Worm (Caenorhabditis elegans) whole organism, L1 larva: ENCODE measurements around the gene col-166.

ENCODE experiments used
- C04F5.9 ChIP-seq: sonication (generic microtip); optimal IDR thresholded peaks from 2 replicates; lab custom pipeline; 2016; ENCODE audit warnings: missing genetic modification characterization, missing compliant biosample characterization
- C16A3.4 ChIP-seq: fragments of 150-350 bp; optimal IDR thresholded peaks from 2 replicates; lab custom pipeline; 2014; ENCODE audit warnings: missing biosample characterization, missing genetic modification characterization
- F16B12.6 ChIP-seq: fragments of 150-350 bp; optimal IDR thresholded peaks from 2 replicates; lab custom pipeline; 2014; ENCODE audit warnings: missing biosample characterization, missing genetic modification characterization
- Y116A8C.19 ChIP-seq: sonication (generic microtip); optimal IDR thresholded peaks from 2 replicates; lab custom pipeline; 2016; ENCODE audit warnings: missing compliant biosample characterization, missing genetic modification characterization, borderline replicate concordance
- aha-1 ChIP-seq: fragments of 150-350 bp; optimal IDR thresholded peaks from 2 replicates; lab custom pipeline; 2014; ENCODE audit warnings: missing biosample characterization, missing genetic modification characterization
- aly-2 ChIP-seq: fragments of 150-350 bp; optimal IDR thresholded peaks from 2 replicates; lab custom pipeline; 2014; ENCODE audit warnings: missing biosample characterization, missing genetic modification characterization
- ama-1 ChIP-seq: fragments of 150-350 bp; optimal IDR thresholded peaks from 2 replicates; lab custom pipeline; 2014
- blmp-1 ChIP-seq: fragments of 150-350 bp; optimal IDR thresholded peaks from 2 replicates; lab custom pipeline; 2014; ENCODE audit warnings: missing biosample characterization, missing genetic modification characterization
- ceh-8 ChIP-seq: fragments of 200-800 bp; sonication (Bioruptor generic); optimal IDR thresholded peaks from 2 replicates; lab custom pipeline; 2018; ENCODE audit warnings: mild to moderate bottlenecking, missing genetic modification characterization, moderate library complexity, missing compliant biosample characterization
- ceh-82 ChIP-seq, 3 experiments: fragments of 150-350 bp in 1 of 3; sonication (generic microtip) in 2 of 3; optimal IDR thresholded peaks; 2 replicates each; lab custom pipeline; 2014 to 2017; ENCODE audit warnings: missing biosample characterization in 3 of 3, missing genetic modification characterization in 3 of 3
- ceh-88 ChIP-seq: fragments of 200-800 bp; sonication (Bioruptor generic); IDR thresholded peaks from 2 replicates; pipeline ENCODE4 v1.3.6; 2022; ENCODE audit warnings: missing genetic modification characterization, missing compliant biosample characterization
- ces-1 ChIP-seq: fragments of 150-350 bp; optimal IDR thresholded peaks from 2 replicates; lab custom pipeline; 2014; ENCODE audit warnings: missing biosample characterization, missing genetic modification reagents, missing genetic modification characterization
- dpl-1 ChIP-seq, 3 experiments: fragments of 150-350 bp in 2 of 3; sonication (generic microtip) in 1 of 3; optimal IDR thresholded peaks; 2 replicates each; lab custom pipeline; 2014 to 2017; ENCODE audit warnings: missing biosample characterization in 3 of 3, missing genetic modification characterization in 3 of 3, missing genetic modification reagents in 3 of 3
- efl-3 ChIP-seq: fragments of 200-800 bp; sonication (Bioruptor generic); optimal IDR thresholded peaks from 2 replicates; lab custom pipeline; 2018; ENCODE audit warnings: mild to moderate bottlenecking, missing genetic modification characterization, missing compliant biosample characterization
- egl-13 ChIP-seq: sonication (generic microtip); optimal IDR thresholded peaks from 2 replicates; lab custom pipeline; 2016; ENCODE audit warnings: missing genotype, missing genetic modification reagents, missing genetic modification characterization, missing compliant biosample characterization
- egl-27 ChIP-seq, 2 experiments: fragments of 150-350 bp in 1 of 2; sonication (generic microtip); optimal IDR thresholded peaks; 3 replicates each; lab custom pipeline; 2017 to 2018; ENCODE audit warnings: missing biosample characterization in 2 of 2, missing genetic modification characterization in 2 of 2, missing genetic modification reagents in 2 of 2
- elt-2 ChIP-seq: sonication (generic microtip); optimal IDR thresholded peaks from 2 replicates; lab custom pipeline; 2016; ENCODE audit warnings: missing genetic modification characterization, mild to moderate bottlenecking, inconsistent platforms, missing compliant biosample characterization, missing genetic modification reagents
- elt-3 ChIP-seq, 6 experiments: fragments of 150-350 bp in 1 of 6; sonication (generic microtip); optimal IDR thresholded peaks; 2 replicates each; lab custom pipeline; 2017 to 2018; ENCODE audit warnings: missing biosample characterization in 6 of 6, missing genetic modification characterization in 6 of 6, inconsistent platforms in 1 of 6
- fkh-10 ChIP-seq: sonication (generic microtip); optimal IDR thresholded peaks from 2 replicates; lab custom pipeline; 2017; ENCODE audit warnings: missing biosample characterization, missing genetic modification reagents, missing genetic modification characterization
- fkh-4 ChIP-seq: sonication (generic microtip); optimal IDR thresholded peaks from 2 replicates; lab custom pipeline; 2016; ENCODE audit warnings: missing compliant biosample characterization, missing genetic modification characterization, borderline replicate concordance
- fos-1 ChIP-seq: fragments of 150-350 bp; optimal IDR thresholded peaks from 2 replicates; lab custom pipeline; 2014; ENCODE audit warnings: missing biosample characterization, missing genetic modification characterization
- grh-1 ChIP-seq: fragments of 200-800 bp; sonication (Bioruptor generic); IDR thresholded peaks from 2 replicates; pipeline ENCODE4 v1.3.6; 2022; ENCODE audit warnings: missing genetic modification reagents, missing genetic modification characterization, missing compliant biosample characterization
- hlh-4 ChIP-seq: sonication (generic microtip); optimal IDR thresholded peaks from 2 replicates; lab custom pipeline; 2016; ENCODE audit warnings: mild to moderate bottlenecking, missing genetic modification characterization, missing compliant biosample characterization
- isw-1 ChIP-seq: fragments of 200-800 bp; sonication (Bioruptor generic); IDR thresholded peaks from 2 replicates; pipeline ENCODE4 v1.3.6; 2022; ENCODE audit warnings: missing genetic modification characterization, missing compliant biosample characterization
- lin-14 ChIP-seq: fragments of 200-800 bp; sonication (Bioruptor generic); optimal IDR thresholded peaks from 2 replicates; lab custom pipeline; 2018; ENCODE audit warnings: mild to moderate bottlenecking, missing genetic modification characterization, moderate library complexity, missing compliant biosample characterization
- lin-15B ChIP-seq: fragments of 150-350 bp; sonication (generic microtip); optimal IDR thresholded peaks from 3 replicates; lab custom pipeline; 2014; ENCODE audit warnings: missing biosample characterization, missing genetic modification characterization
- lin-35 ChIP-seq, 2 experiments: fragments of 150-350 bp; optimal IDR thresholded peaks; 2 replicates each; lab custom pipeline; 2014; ENCODE audit warnings: missing biosample characterization in 2 of 2, missing genetic modification characterization in 2 of 2, missing genetic modification reagents in 2 of 2
- lin-39 ChIP-seq: fragments of 150-350 bp; optimal IDR thresholded peaks from 2 replicates; lab custom pipeline; 2014; ENCODE audit warnings: missing biosample characterization, missing genetic modification reagents, missing genetic modification characterization
- lir-3 ChIP-seq: sonication (generic microtip); optimal IDR thresholded peaks from 2 replicates; lab custom pipeline; 2016; ENCODE audit warnings: mild to moderate bottlenecking, missing genetic modification characterization, moderate library complexity, missing compliant biosample characterization; ENCODE audit not compliant: poor library complexity
- lsy-2 ChIP-seq, 2 experiments: fragments of 150-350 bp; optimal IDR thresholded peaks; 2 replicates each; lab custom pipeline; 2014; ENCODE audit warnings: missing biosample characterization in 2 of 2, missing genetic modification characterization in 2 of 2
- mab-9 ChIP-seq: fragments of 200-800 bp; sonication (Bioruptor generic); IDR thresholded peaks from 2 replicates; pipeline ENCODE4 v1.3.6; 2022; ENCODE audit warnings: missing genetic modification reagents, missing genetic modification characterization, missing compliant biosample characterization
- mep-1 ChIP-seq: fragments of 150-350 bp; optimal IDR thresholded peaks from 2 replicates; lab custom pipeline; 2014; ENCODE audit warnings: missing biosample characterization, missing genetic modification characterization
- nhr-11 ChIP-seq: fragments of 150-350 bp; optimal IDR thresholded peaks from 2 replicates; lab custom pipeline; 2014; ENCODE audit warnings: missing biosample characterization, missing genetic modification characterization
- nhr-20 ChIP-seq: sonication (generic microtip); optimal IDR thresholded peaks from 2 replicates; lab custom pipeline; 2016; ENCODE audit warnings: mild to moderate bottlenecking, missing genetic modification characterization, missing compliant biosample characterization
- nhr-71 ChIP-seq: sonication (generic microtip); optimal IDR thresholded peaks from 2 replicates; lab custom pipeline; 2016; ENCODE audit warnings: mild to moderate bottlenecking, missing genetic modification characterization, moderate library complexity, missing compliant biosample characterization
- nhr-77 ChIP-seq: fragments of 150-350 bp; optimal IDR thresholded peaks from 2 replicates; lab custom pipeline; 2014; ENCODE audit warnings: missing biosample characterization, missing genetic modification characterization
- nhr-85 ChIP-seq: sonication (generic microtip); peaks from one replicate; lab custom pipeline; 2016; ENCODE audit warnings: missing genetic modification characterization, inconsistent platforms, missing compliant biosample characterization
- pag-3 ChIP-seq: sonication (generic microtip); optimal IDR thresholded peaks from 2 replicates; lab custom pipeline; 2017; ENCODE audit warnings: missing genetic modification characterization, mild to moderate bottlenecking, missing compliant biosample characterization, antibody characterized with exemption, borderline replicate concordance; ENCODE audit not compliant: insufficient read depth
- pax-3 ChIP-seq: fragments of 200-800 bp; sonication (Bioruptor generic); optimal IDR thresholded peaks from 2 replicates; lab custom pipeline; 2018; ENCODE audit warnings: mild to moderate bottlenecking, missing genetic modification characterization, moderate library complexity, missing compliant biosample characterization
- snpc-4 ChIP-seq: fragments of 150-350 bp; optimal IDR thresholded peaks from 2 replicates; lab custom pipeline; 2014; ENCODE audit warnings: missing biosample characterization, missing genetic modification characterization
- tbx-2 ChIP-seq: sonication (generic microtip); optimal IDR thresholded peaks from 2 replicates; lab custom pipeline; 2016; ENCODE audit warnings: missing genetic modification characterization, missing compliant biosample characterization
- unc-30 ChIP-seq: sonication (generic microtip); optimal IDR thresholded peaks from 2 replicates; lab custom pipeline; 2017; ENCODE audit warnings: missing biosample characterization, missing genetic modification characterization
- unc-86 ChIP-seq: sonication (generic microtip); optimal IDR thresholded peaks from 2 replicates; lab custom pipeline; 2016; ENCODE audit warnings: missing genetic modification characterization, missing compliant biosample characterization
- unc-98 ChIP-seq: fragments of 200-800 bp; sonication (Bioruptor generic); IDR thresholded peaks from 2 replicates; pipeline ENCODE4 v1.3.6; 2022; ENCODE audit warnings: missing genetic modification characterization, missing compliant biosample characterization
- zip-4 ChIP-seq: fragments of 200-800 bp; sonication (Bioruptor generic); optimal IDR thresholded peaks from 2 replicates; lab custom pipeline; 2018; ENCODE audit warnings: mild to moderate bottlenecking, missing genetic modification characterization, moderate library complexity, missing compliant biosample characterization
- ztf-11 ChIP-seq, 2 experiments: sonication (generic microtip); optimal IDR thresholded peaks; 2 replicates each; lab custom pipeline; 2016 to 2017; ENCODE audit warnings: missing genetic modification characterization in 2 of 2, missing biosample characterization in 1 of 2, missing compliant biosample characterization in 1 of 2

Gene col-166

ce11 chrX:6266739-6267138 lies 13.1 kb upstream of the col-166 start, which contains the start of gene W05H9.2:
TSS of gene W05H9.2 (plus strand) at chrX:6267039.
- TF ChIP-seq grh-1 (no peak), ceh-82 (tag; optimal IDR thresholded peaks at IDR 0.05; lab: Kevin White, UChicago) (no peak), pax-3 (tag; lab: Kevin White, UChicago) (no peak), nhr-85 (tag; lab: Kevin White, UChicago) (no peak), blmp-1 (no peak), lin-15B (tag; lab: Kevin White, UChicago) (no peak), hlh-4 (tag; lab: Kevin White, UChicago) (no peak)

- TF ChIP-seq mab-9 (GFP tag; lab: Robert Waterston, UW) = no peak
- TF ChIP-seq ces-1 (GFP tag; lab: Kevin White, UChicago) = no peak
- peak; percentile 4 for TF ChIP-seq nhr-20 (tag; lab: Kevin White, UChicago)
- no peak for TF ChIP-seq ztf-11 (tag; optimal IDR thresholded peaks at IDR 0.05; lab: Kevin White, UChicago)
- no peak for TF ChIP-seq tbx-2 (tag; lab: Kevin White, UChicago)
- TF ChIP-seq ceh-8 (GFP tag; lab: Kevin White, UChicago) = no peak
- TF ChIP-seq aha-1 (tag; lab: Kevin White, UChicago) = no peak
- peak in 1 of 2 experiments; percentile 38 for TF ChIP-seq lin-35 (GFP tag; optimal IDR thresholded peaks at IDR 0.05; lab: Kevin White, UChicago)
- TF ChIP-seq fkh-4 (tag; lab: Kevin White, UChicago) = no peak
- TF ChIP-seq isw-1 (GFP tag; lab: Robert Waterston, UW) = no peak
- TF ChIP-seq aly-2 = no peak
- TF ChIP-seq lin-14 (GFP tag; lab: Kevin White, UChicago) = no peak
- TF ChIP-seq pax-3 (tag; lab: Kevin White, UChicago) = no peak
- TF ChIP-seq dpl-1 (GFP tag; optimal IDR thresholded peaks at IDR 0.05; lab: Kevin White, UChicago) = no peak
- no peak for TF ChIP-seq lir-3 (tag; lab: Kevin White, UChicago)
- peak; percentile 41 for TF ChIP-seq nhr-71 (tag; lab: Kevin White, UChicago)
- TF ChIP-seq unc-30 (tag; lab: Kevin White, UChicago) = no peak
- no peak for TF ChIP-seq unc-86 (tag; lab: Kevin White, UChicago)
- TF ChIP-seq elt-3 (tag; optimal IDR thresholded peaks at IDR 0.05; lab: Kevin White, UChicago) = no peak
- TF ChIP-seq nhr-85 (tag; lab: Kevin White, UChicago) = no peak
- no peak for TF ChIP-seq ceh-88 (GFP tag; lab: Robert Waterston, UW)
- no peak for TF ChIP-seq F16B12.6
- peak; percentile 83 for TF ChIP-seq elt-2
- TF ChIP-seq efl-3 (GFP tag; lab: Kevin White, UChicago) = no peak
- TF ChIP-seq, all 84 proteins: peak for 4
These were observed 8.1 kb upstream of the col-166 start, which contains the start of gene lro-1 for ce11 chrX:6271718-6272117. TSS of gene lro-1 (plus strand) at chrX:6272089.

- TF ChIP-seq egl-27 (tag; optimal IDR thresholded peaks at IDR 0.05; lab: Kevin White, UChicago) = no peak
- TF ChIP-seq, all 84 proteins: peak for 0
These were observed 6.0 kb upstream of the col-166 start for ce11 chrX:6273772-6274171.

- no peak for TF ChIP-seq C04F5.9 (tag; lab: Kevin White, UChicago)
- TF ChIP-seq Y116A8C.19 (tag; lab: Kevin White, UChicago) = no peak
- no peak for TF ChIP-seq lin-39 (tag; lab: Kevin White, UChicago)
- no peak for TF ChIP-seq dpl-1 (GFP tag; optimal IDR thresholded peaks at IDR 0.05; lab: Kevin White, UChicago)
- no peak for TF ChIP-seq nhr-85 (tag; lab: Kevin White, UChicago)
- no peak for TF ChIP-seq F16B12.6
- no peak for TF ChIP-seq egl-13 (tag; lab: Kevin White, UChicago)
- TF ChIP-seq nhr-20 (tag; lab: Kevin White, UChicago) = peak; percentile 20
- TF ChIP-seq elt-3 (tag; optimal IDR thresholded peaks at IDR 0.05; lab: Kevin White, UChicago) = no peak
- TF ChIP-seq fkh-10 (GFP tag; lab: Kevin White, UChicago) = no peak
- TF ChIP-seq nhr-77 (tag; lab: Kevin White, UChicago) = no peak
- TF ChIP-seq elt-2 = peak; percentile 64
- no peak for TF ChIP-seq C16A3.4
- no peak for TF ChIP-seq lin-15B (tag; lab: Kevin White, UChicago)
- no peak for TF ChIP-seq blmp-1
- no peak for TF ChIP-seq mep-1 (tag; lab: Kevin White, UChicago)
- peak; percentile 19 for TF ChIP-seq nhr-71 (tag; lab: Kevin White, UChicago)
- no peak for TF ChIP-seq lsy-2 (tag; optimal IDR thresholded peaks at IDR 0.05; lab: Kevin White, UChicago)
- TF ChIP-seq zip-4 (GFP tag; lab: Kevin White, UChicago) = no peak
- TF ChIP-seq efl-3 (GFP tag; lab: Kevin White, UChicago) = no peak
- TF ChIP-seq nhr-11 (tag; lab: Kevin White, UChicago) = no peak
- no peak for TF ChIP-seq ama-1 (lab: Kevin White, UChicago)
- TF ChIP-seq snpc-4 (tag; lab: Kevin White, UChicago) = no peak
- no peak for TF ChIP-seq fos-1 (tag; lab: Kevin White, UChicago)
- TF ChIP-seq pag-3 (tag; lab: Kevin White, UChicago) = no peak
- TF ChIP-seq unc-98 (GFP tag; lab: Robert Waterston, UW) = no peak
These were observed 5.5 kb upstream of the col-166 start for ce11 chrX:6274270-6274669.
